Fruit fly (Drosophila melanogaster): Measurements from ENCODE around the gene alphaTub67C.

Gene alphaTub67C

DNA sequence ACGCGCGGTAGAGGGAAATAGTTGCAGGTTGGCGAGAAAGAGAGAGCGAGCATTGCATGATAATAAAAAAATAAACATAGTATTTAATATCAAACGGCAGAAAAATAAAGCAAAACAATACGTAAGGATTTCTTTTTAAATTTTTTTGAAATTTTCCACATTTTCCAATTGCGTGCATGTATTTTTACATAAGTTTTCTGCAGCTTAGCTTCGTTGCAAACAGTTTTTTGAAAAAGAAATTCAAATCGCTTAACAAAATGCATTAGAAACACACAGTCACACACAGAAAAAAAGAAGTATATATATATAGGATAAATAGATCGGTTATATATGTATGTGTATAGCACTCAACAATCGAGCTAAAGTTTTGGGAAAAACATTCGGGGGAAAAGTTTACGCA is 7.6 kb downstream of the alphaTub67C start:
- TF ChIP-seq Sin3A (optimal IDR thresholded peaks at IDR 0.05) (no peak), ttk (optimal IDR thresholded peaks at IDR 0.05) (no peak), h (optimal IDR thresholded peaks at IDR 0.05) (no peak), psq (optimal IDR thresholded peaks at IDR 0.05) (no peak), Myc (optimal IDR thresholded peaks at IDR 0.05) (no peak), insv (optimal IDR thresholded peaks at IDR 0.05) (no peak)

- TF ChIP-seq insv (optimal IDR thresholded peaks at IDR 0.05) (no peak), Myc (optimal IDR thresholded peaks at IDR 0.05) (no peak), Sin3A (optimal IDR thresholded peaks at IDR 0.05) (no peak), ttk (optimal IDR thresholded peaks at IDR 0.05) (no peak), psq (optimal IDR thresholded peaks at IDR 0.05) (no peak), h (optimal IDR thresholded peaks at IDR 0.05) (no peak)
Measured at dm6 chr3L:9689809-9690208, 8.7 kb downstream of the alphaTub67C start.

- no peak for TF ChIP-seq ttk (optimal IDR thresholded peaks at IDR 0.05)
Measured at dm6 chr3L:9690798-9691475, 9.9 kb downstream of the alphaTub67C start.

DNA sequence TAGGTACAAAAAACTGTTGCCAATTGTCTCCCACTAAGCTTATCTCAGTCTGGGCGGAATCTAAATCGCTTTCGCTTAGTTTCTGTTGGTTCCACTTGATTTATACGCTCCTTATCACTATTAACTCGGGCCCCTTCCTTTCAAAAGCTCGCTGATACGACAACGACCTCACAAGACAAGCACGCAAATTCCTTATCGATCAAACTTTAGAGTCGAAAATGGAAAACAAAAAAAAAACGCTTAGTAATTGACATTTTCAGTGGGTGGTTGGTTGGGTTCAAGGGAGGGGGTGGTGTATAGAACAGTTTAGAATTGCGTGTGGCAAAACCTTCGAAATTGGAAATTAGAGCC is 10.4 kb downstream of the alphaTub67C start:
- TF ChIP-seq psq (optimal IDR thresholded peaks at IDR 0.05) (no peak), h (optimal IDR thresholded peaks at IDR 0.05) (no peak), ttk (optimal IDR thresholded peaks at IDR 0.05) (no peak), insv (optimal IDR thresholded peaks at IDR 0.05) (no peak), Myc (optimal IDR thresholded peaks at IDR 0.05) (no peak), Sin3A (optimal IDR thresholded peaks at IDR 0.05) (no peak)

DNA sequence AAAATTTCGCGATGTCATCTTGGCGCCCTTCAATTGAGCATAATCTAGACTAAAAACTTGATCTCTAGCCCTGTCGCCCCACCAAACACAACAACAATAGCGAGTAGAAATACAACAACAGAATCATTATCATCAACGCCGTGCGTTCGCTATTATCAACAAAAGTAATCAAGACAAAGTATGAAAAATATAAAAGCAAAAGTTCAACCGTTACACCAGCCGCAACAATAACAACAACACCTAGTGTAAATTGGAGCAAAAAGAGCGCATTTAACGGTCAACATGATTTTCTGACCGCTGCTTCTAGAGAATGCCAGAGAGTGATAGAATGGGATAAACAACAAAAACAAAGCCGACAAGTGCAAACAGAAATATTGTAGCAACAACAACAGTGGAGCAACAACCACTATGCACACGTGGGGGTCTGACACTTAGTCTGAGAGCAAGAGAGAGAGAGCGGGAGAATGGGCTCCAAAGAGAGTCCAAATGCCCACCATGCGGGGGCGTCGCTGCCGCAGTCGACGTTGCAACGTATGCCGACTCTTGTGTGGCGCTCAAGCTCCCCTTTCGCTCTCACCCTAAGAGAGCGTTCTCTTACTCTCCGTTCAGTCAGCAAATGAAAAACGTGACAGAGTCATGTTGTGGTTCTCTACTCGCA is 11.3 kb downstream of the alphaTub67C start:
- no peak for TF ChIP-seq Myc (optimal IDR thresholded peaks at IDR 0.05)
- TF ChIP-seq h (optimal IDR thresholded peaks at IDR 0.05), result no peak
- TF ChIP-seq ttk (optimal IDR thresholded peaks at IDR 0.05), result no peak
- TF ChIP-seq Sin3A (optimal IDR thresholded peaks at IDR 0.05), result no peak
- TF ChIP-seq insv (optimal IDR thresholded peaks at IDR 0.05), result no peak
- no peak for TF ChIP-seq psq (optimal IDR thresholded peaks at IDR 0.05)

dm6 chr3L:9692892-9693551 is 12.0 kb downstream of the alphaTub67C start:
- TF ChIP-seq ttk (optimal IDR thresholded peaks at IDR 0.05), result no peak
- no peak for TF ChIP-seq insv (optimal IDR thresholded peaks at IDR 0.05)
- no peak for TF ChIP-seq psq (optimal IDR thresholded peaks at IDR 0.05)
- TF ChIP-seq h (optimal IDR thresholded peaks at IDR 0.05), result no peak

- TF ChIP-seq psq (optimal IDR thresholded peaks at IDR 0.05) (no peak), Myc (optimal IDR thresholded peaks at IDR 0.05) (no peak), Sin3A (optimal IDR thresholded peaks at IDR 0.05) (no peak), insv (optimal IDR thresholded peaks at IDR 0.05) (no peak), ttk (optimal IDR thresholded peaks at IDR 0.05) (no peak), h (optimal IDR thresholded peaks at IDR 0.05) (no peak)
Measured at dm6 chr3L:9693552-9694133, 12.6 kb downstream of the alphaTub67C start.

DNA sequence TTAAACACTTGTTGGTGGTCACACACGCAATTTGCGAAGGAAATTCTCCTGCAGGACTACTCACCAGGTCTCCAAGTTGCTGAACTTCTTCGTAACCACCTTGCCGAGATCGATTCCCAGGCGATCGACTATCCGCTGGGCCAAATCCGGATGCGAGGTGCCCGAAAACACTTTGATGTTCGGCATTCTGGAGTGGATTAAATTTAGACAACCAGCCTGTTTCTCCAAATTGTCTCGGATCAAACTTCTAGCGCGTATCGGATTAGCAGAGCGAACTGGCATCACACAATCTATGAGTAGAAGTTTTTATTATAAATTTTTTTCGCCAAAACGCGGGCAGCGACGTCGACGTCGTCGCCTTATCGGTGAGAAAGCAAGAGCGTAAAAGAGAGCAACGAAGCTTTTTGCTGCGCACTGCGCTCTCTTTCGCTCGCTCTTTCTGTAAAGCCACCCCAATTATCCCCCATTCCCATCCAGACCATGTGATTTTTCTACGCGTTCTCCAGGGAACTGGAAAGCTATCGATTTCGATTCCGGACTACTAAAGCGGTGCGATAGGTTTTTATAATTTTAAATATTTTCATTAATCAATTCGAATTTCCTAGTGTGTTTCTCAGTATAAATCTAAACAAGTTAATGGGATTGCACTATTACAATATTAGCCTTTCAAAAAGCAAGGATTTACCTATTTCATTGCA is 13.2 kb downstream of the alphaTub67C start:
- TF ChIP-seq insv (optimal IDR thresholded peaks at IDR 0.05) (no peak), ttk (optimal IDR thresholded peaks at IDR 0.05) (no peak), h (optimal IDR thresholded peaks at IDR 0.05) (no peak), psq (optimal IDR thresholded peaks at IDR 0.05) (no peak), Myc (optimal IDR thresholded peaks at IDR 0.05) (no peak), Sin3A (optimal IDR thresholded peaks at IDR 0.05) (no peak)

dm6 chr3L:9694867-9695236 is 13.8 kb downstream of the alphaTub67C start:
- no peak for TF ChIP-seq ttk (optimal IDR thresholded peaks at IDR 0.05)
- no peak for TF ChIP-seq psq (optimal IDR thresholded peaks at IDR 0.05)
- TF ChIP-seq Sin3A (optimal IDR thresholded peaks at IDR 0.05), result no peak
- no peak for TF ChIP-seq Myc (optimal IDR thresholded peaks at IDR 0.05)

- TF ChIP-seq h (optimal IDR thresholded peaks at IDR 0.05), result no peak
- TF ChIP-seq psq (optimal IDR thresholded peaks at IDR 0.05), result no peak
- no peak for TF ChIP-seq Sin3A (optimal IDR thresholded peaks at IDR 0.05)
- no peak for TF ChIP-seq insv (optimal IDR thresholded peaks at IDR 0.05)
- no peak for TF ChIP-seq Myc (optimal IDR thresholded peaks at IDR 0.05)
- no peak for TF ChIP-seq ttk (optimal IDR thresholded peaks at IDR 0.05)
Measured at dm6 chr3L:9695242-9695641, 14.2 kb downstream of the alphaTub67C start.

dm6 chr3L:9695647-9696046 is 14.6 kb downstream of the alphaTub67C start:
- TF ChIP-seq ttk (optimal IDR thresholded peaks at IDR 0.05) (no peak), h (optimal IDR thresholded peaks at IDR 0.05) (no peak), psq (optimal IDR thresholded peaks at IDR 0.05) (no peak), Myc (optimal IDR thresholded peaks at IDR 0.05) (no peak), insv (optimal IDR thresholded peaks at IDR 0.05) (no peak), Sin3A (optimal IDR thresholded peaks at IDR 0.05) (no peak)

Measured in Kc167 (cell line).